Worm (Caenorhabditis elegans): ENCODE measurements around the gene F07H5.7.

F07H5.7 gene

DNA sequence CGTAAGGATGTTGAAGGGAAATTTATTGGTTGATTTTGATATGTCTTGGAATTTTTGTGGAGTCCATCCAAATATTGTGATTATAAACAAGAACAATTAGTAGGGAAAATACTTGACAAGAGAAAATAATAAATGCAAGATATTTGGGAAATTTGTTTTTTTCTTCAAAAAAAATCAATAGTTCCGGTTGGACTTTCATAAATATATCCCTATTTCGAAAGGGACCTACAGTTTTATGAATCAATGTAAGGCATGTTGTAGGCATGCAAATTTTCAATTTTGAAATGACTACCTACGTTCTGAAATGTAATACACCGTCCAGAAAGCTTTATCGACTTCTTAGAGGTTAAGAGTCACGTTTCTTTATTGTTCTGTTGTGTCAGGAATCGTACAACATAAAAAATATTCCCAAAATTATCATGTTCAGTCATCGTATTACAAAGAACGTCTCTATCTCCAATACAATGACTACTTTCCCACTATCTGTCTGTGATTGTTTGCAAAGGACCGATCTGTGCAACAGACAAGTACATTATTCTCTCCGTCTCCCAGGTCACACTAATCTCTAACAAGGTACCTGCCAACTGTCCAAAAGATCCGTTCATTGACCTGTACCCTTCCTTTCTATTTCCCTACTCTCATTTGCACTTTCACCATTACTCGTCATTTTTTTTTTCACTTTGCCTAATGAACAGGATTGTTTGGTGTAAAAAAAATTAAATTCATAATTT is 4.0 kb downstream of the F07H5.7 start, which contains the start of gene F07H5.13 (continued):
- peak; percentile 43 for TF ChIP-seq nhr-25 (tag; optimal IDR thresholded peaks at IDR 0.05; ENCODE audit: borderline replicate concordance, insufficient read depth)
- no peak for TF ChIP-seq F26F4.8 (GFP tag; conservative IDR thresholded peaks at IDR 0.05)
- no peak for TF ChIP-seq lin-15B (tag; optimal IDR thresholded peaks at IDR 0.05)
- no peak for TF ChIP-seq madf-9 (GFP tag; conservative IDR thresholded peaks at IDR 0.05)
- no peak for TF ChIP-seq mxl-3 (GFP tag; optimal IDR thresholded peaks at IDR 0.05)
- TF ChIP-seq rbr-2 (tag; optimal IDR thresholded peaks at IDR 0.05): peak; percentile 33
- no peak for TF ChIP-seq daf-12 (tag; optimal IDR thresholded peaks at IDR 0.05)
- TF ChIP-seq fos-1 (tag; optimal IDR thresholded peaks at IDR 0.05): no peak
- TF ChIP-seq lin-38 (GFP tag; IDR thresholded peaks at IDR 0.05): peak; percentile 44
- no peak for TF ChIP-seq madf-5 (GFP tag; IDR thresholded peaks at IDR 0.05)
- no peak for TF ChIP-seq daf-19 (GFP tag; conservative IDR thresholded peaks at IDR 0.05)
- no peak for TF ChIP-seq zip-11 (GFP tag; IDR thresholded peaks at IDR 0.05)
- peak; percentile 56 for TF ChIP-seq nhr-77 (tag; optimal IDR thresholded peaks at IDR 0.05)
- peak; percentile 89 for TF ChIP-seq T26A8.4 (GFP tag; IDR thresholded peaks at IDR 0.05)
- TF ChIP-seq arid-1 (GFP tag; conservative IDR thresholded peaks at IDR 0.05): peak; percentile 56
- TF ChIP-seq ztf-7 (tag; optimal IDR thresholded peaks at IDR 0.05): no peak
- TF ChIP-seq nhr-11 (tag; optimal IDR thresholded peaks at IDR 0.05): peak; percentile 35
- TF ChIP-seq vab-7 (GFP tag; IDR thresholded peaks at IDR 0.05): no peak
- peak in 1 of 2 experiments; percentile 33 for TF ChIP-seq daf-16 (GFP tag; optimal IDR thresholded peaks at IDR 0.05)
- TF ChIP-seq daf-16 (tag; optimal IDR thresholded peaks at IDR 0.05): peak; percentile 57
- 0 out of 2 replicates have a peak, but pooled peaks have one; percentile 9 for TF ChIP-seq F44E2.7 (GFP tag; IDR thresholded peaks at IDR 0.05)
- 0 out of 2 replicates have a peak, but pooled peaks have one; percentile 42 for TF ChIP-seq saeg-2 (GFP tag; IDR thresholded peaks at IDR 0.05)
- TF ChIP-seq ctbp-1 (GFP tag; IDR thresholded peaks at IDR 0.05): peak; percentile 27; the same call in 1 of the 2 replicates
- no peak for TF ChIP-seq nhr-237 (tag; optimal IDR thresholded peaks at IDR 0.05)
- no peak for TF ChIP-seq lin-39 (tag; optimal IDR thresholded peaks at IDR 0.05)
- TF ChIP-seq dpl-1 (GFP tag; optimal IDR thresholded peaks at IDR 0.05): no peak
- TF ChIP-seq F37D6.2 (tag; optimal IDR thresholded peaks at IDR 0.05): no peak
- peak; percentile 76 for TF ChIP-seq dve-1 (tag; optimal IDR thresholded peaks at IDR 0.05; ENCODE audit: insufficient read depth)
- no peak for TF ChIP-seq R02D3.7 (tag; optimal IDR thresholded peaks at IDR 0.05)
- no peak for TF ChIP-seq ztf-11 (tag; optimal IDR thresholded peaks at IDR 0.05)
- no peak for TF ChIP-seq egl-43 (GFP tag; IDR thresholded peaks at IDR 0.05)
- 0 out of 2 replicates have a peak, but pooled peaks have one; percentile 12 for TF ChIP-seq php-3 (GFP tag; IDR thresholded peaks at IDR 0.05)
- TF ChIP-seq T20F7.1 (GFP tag; optimal IDR thresholded peaks at IDR 0.05): peak; percentile 59
- no peak for TF ChIP-seq Y48G9A.11 (GFP tag; IDR thresholded peaks at IDR 0.05)
- no peak for TF ChIP-seq D1046.2 (GFP tag; IDR thresholded peaks at IDR 0.05)
- no peak for TF ChIP-seq nhr-41 (GFP tag; IDR thresholded peaks at IDR 0.05)
- no peak for TF ChIP-seq tag-97 (GFP tag; IDR thresholded peaks at IDR 0.05)
- TF ChIP-seq snpc-1.2 (GFP tag; IDR thresholded peaks at IDR 0.05): 0 out of 2 replicates have a peak, but pooled peaks have one; percentile 9
- no peak for TF ChIP-seq Y105C5A.15 (GFP tag; IDR thresholded peaks at IDR 0.05)
- no peak for TF ChIP-seq daf-8 (GFP tag; IDR thresholded peaks at IDR 0.05)
- TF ChIP-seq F49E8.2 (tag; optimal IDR thresholded peaks at IDR 0.05; ENCODE audit: borderline replicate concordance): no peak
- no peak for TF ChIP-seq lin-29 (GFP tag; IDR thresholded peaks at IDR 0.05)
- no peak for TF ChIP-seq egl-27 (tag; optimal IDR thresholded peaks at IDR 0.05)
- peak; percentile 37 for TF ChIP-seq mes-2 (tag; optimal IDR thresholded peaks at IDR 0.05; ENCODE audit: poor library complexity, severe bottlenecking)
- no peak for TF ChIP-seq zfp-2 (tag; optimal IDR thresholded peaks at IDR 0.05)
- peak; percentile 48 for TF ChIP-seq lin-13 (GFP tag; optimal IDR thresholded peaks at IDR 0.05)
- TF ChIP-seq Y5F2A.4 (GFP tag; optimal IDR thresholded peaks at IDR 0.05): no peak
- TF ChIP-seq mxl-2 (GFP tag; conservative IDR thresholded peaks at IDR 0.05): no peak
- no peak for TF ChIP-seq ceh-44 (GFP tag; IDR thresholded peaks at IDR 0.05)
- no peak for TF ChIP-seq hlh-30 (tag; optimal IDR thresholded peaks at IDR 0.05; ENCODE audit: insufficient read depth)
